Worm (Caenorhabditis elegans) whole organism, L1 larva: ENCODE results near the gene Y41C4A.11.

ENCODE experiments used
- C04F5.9 ChIP-seq: sonication (generic microtip); optimal IDR thresholded peaks from 2 replicates; lab custom pipeline; 2016; ENCODE audit warnings: missing genetic modification characterization, missing compliant biosample characterization
- F16B12.6 ChIP-seq: fragments of 150-350 bp; optimal IDR thresholded peaks from 2 replicates; lab custom pipeline; 2014; ENCODE audit warnings: missing biosample characterization, missing genetic modification characterization
- Y116A8C.19 ChIP-seq: sonication (generic microtip); optimal IDR thresholded peaks from 2 replicates; lab custom pipeline; 2016; ENCODE audit warnings: missing compliant biosample characterization, missing genetic modification characterization, borderline replicate concordance
- aly-2 ChIP-seq: fragments of 150-350 bp; optimal IDR thresholded peaks from 2 replicates; lab custom pipeline; 2014; ENCODE audit warnings: missing biosample characterization, missing genetic modification characterization
- blmp-1 ChIP-seq: fragments of 150-350 bp; optimal IDR thresholded peaks from 2 replicates; lab custom pipeline; 2014; ENCODE audit warnings: missing biosample characterization, missing genetic modification characterization
- ceh-8 ChIP-seq: fragments of 200-800 bp; sonication (Bioruptor generic); optimal IDR thresholded peaks from 2 replicates; lab custom pipeline; 2018; ENCODE audit warnings: mild to moderate bottlenecking, missing genetic modification characterization, moderate library complexity, missing compliant biosample characterization
- ceh-82 ChIP-seq, 3 experiments: fragments of 150-350 bp in 1 of 3; sonication (generic microtip) in 2 of 3; optimal IDR thresholded peaks; 2 replicates each; lab custom pipeline; 2014 to 2017; ENCODE audit warnings: missing biosample characterization in 3 of 3, missing genetic modification characterization in 3 of 3
- ceh-90 ChIP-seq: sonication (generic microtip); optimal IDR thresholded peaks from 2 replicates; lab custom pipeline; 2016; ENCODE audit warnings: missing genetic modification characterization, missing compliant biosample characterization
- ces-1 ChIP-seq: fragments of 150-350 bp; optimal IDR thresholded peaks from 2 replicates; lab custom pipeline; 2014; ENCODE audit warnings: missing biosample characterization, missing genetic modification reagents, missing genetic modification characterization
- dpl-1 ChIP-seq, 3 experiments: fragments of 150-350 bp in 2 of 3; sonication (generic microtip) in 1 of 3; optimal IDR thresholded peaks; 2 replicates each; lab custom pipeline; 2014 to 2017; ENCODE audit warnings: missing biosample characterization in 3 of 3, missing genetic modification characterization in 3 of 3, missing genetic modification reagents in 3 of 3
- efl-1 ChIP-seq, 4 experiments: fragments of 150-350 bp; optimal IDR thresholded peaks in 3 of 4; peaks in 1 of 4; 1 replicate in 1 of 4; 2 replicates in 3 of 4; lab custom pipeline; 2014; ENCODE audit warnings: missing biosample characterization in 2 of 4, missing genetic modification characterization in 2 of 4, missing genetic modification reagents in 2 of 4
- egl-13 ChIP-seq: sonication (generic microtip); optimal IDR thresholded peaks from 2 replicates; lab custom pipeline; 2016; ENCODE audit warnings: missing genotype, missing genetic modification reagents, missing genetic modification characterization, missing compliant biosample characterization
- egl-27 ChIP-seq, 2 experiments: fragments of 150-350 bp in 1 of 2; sonication (generic microtip); optimal IDR thresholded peaks; 3 replicates each; lab custom pipeline; 2017 to 2018; ENCODE audit warnings: missing biosample characterization in 2 of 2, missing genetic modification characterization in 2 of 2, missing genetic modification reagents in 2 of 2
- elt-2 ChIP-seq: sonication (generic microtip); optimal IDR thresholded peaks from 2 replicates; lab custom pipeline; 2016; ENCODE audit warnings: missing genetic modification characterization, mild to moderate bottlenecking, inconsistent platforms, missing compliant biosample characterization, missing genetic modification reagents
- fkh-4 ChIP-seq: sonication (generic microtip); optimal IDR thresholded peaks from 2 replicates; lab custom pipeline; 2016; ENCODE audit warnings: missing compliant biosample characterization, missing genetic modification characterization, borderline replicate concordance
- fkh-8 ChIP-seq: sonication (generic microtip); optimal IDR thresholded peaks from 2 replicates; lab custom pipeline; 2016; ENCODE audit warnings: mild to moderate bottlenecking, missing genetic modification characterization, missing compliant biosample characterization
- grh-1 ChIP-seq: fragments of 200-800 bp; sonication (Bioruptor generic); IDR thresholded peaks from 2 replicates; pipeline ENCODE4 v1.3.6; 2022; ENCODE audit warnings: missing genetic modification reagents, missing genetic modification characterization, missing compliant biosample characterization
- hlh-17 ChIP-seq: fragments of 200-800 bp; sonication (Bioruptor generic); optimal IDR thresholded peaks from 2 replicates; lab custom pipeline; 2018; ENCODE audit warnings: missing genetic modification characterization, mild to moderate bottlenecking, missing compliant biosample characterization, moderate library complexity, borderline replicate concordance
- hlh-4 ChIP-seq: sonication (generic microtip); optimal IDR thresholded peaks from 2 replicates; lab custom pipeline; 2016; ENCODE audit warnings: mild to moderate bottlenecking, missing genetic modification characterization, missing compliant biosample characterization
- irx-1 ChIP-seq: sonication (generic microtip); optimal IDR thresholded peaks from 2 replicates; lab custom pipeline; 2016; ENCODE audit warnings: missing genetic modification characterization, missing compliant biosample characterization
- nhr-20 ChIP-seq: sonication (generic microtip); optimal IDR thresholded peaks from 2 replicates; lab custom pipeline; 2016; ENCODE audit warnings: mild to moderate bottlenecking, missing genetic modification characterization, missing compliant biosample characterization
- nhr-47 ChIP-seq: sonication (generic microtip); optimal IDR thresholded peaks from 2 replicates; lab custom pipeline; 2016; ENCODE audit warnings: mild to moderate bottlenecking, missing genetic modification characterization, moderate library complexity, missing compliant biosample characterization
- nhr-71 ChIP-seq: sonication (generic microtip); optimal IDR thresholded peaks from 2 replicates; lab custom pipeline; 2016; ENCODE audit warnings: mild to moderate bottlenecking, missing genetic modification characterization, moderate library complexity, missing compliant biosample characterization
- nhr-76 ChIP-seq: sonication (generic microtip); optimal IDR thresholded peaks from 2 replicates; lab custom pipeline; 2017; ENCODE audit warnings: missing biosample characterization, missing genetic modification characterization
- nhr-84 ChIP-seq: sonication (generic microtip); optimal IDR thresholded peaks from 2 replicates; lab custom pipeline; 2017; ENCODE audit warnings: missing biosample characterization, missing genetic modification characterization
- nhr-85 ChIP-seq: sonication (generic microtip); peaks from one replicate; lab custom pipeline; 2016; ENCODE audit warnings: missing genetic modification characterization, inconsistent platforms, missing compliant biosample characterization
- rnt-1 ChIP-seq: sonication (generic microtip); optimal IDR thresholded peaks from 2 replicates; lab custom pipeline; 2016; ENCODE audit warnings: mild to moderate bottlenecking, missing genetic modification characterization, moderate library complexity, missing compliant biosample characterization
- snpc-4 ChIP-seq: fragments of 150-350 bp; optimal IDR thresholded peaks from 2 replicates; lab custom pipeline; 2014; ENCODE audit warnings: missing biosample characterization, missing genetic modification characterization
- swsn-7 ChIP-seq: sonication (generic microtip); optimal IDR thresholded peaks from 2 replicates; lab custom pipeline; 2016; ENCODE audit warnings: missing genetic modification characterization, missing compliant biosample characterization

Gene Y41C4A.11

ce11 chrIII:11692380-11692779 is 27.3 kb upstream of the Y41C4A.11 start:
- TF ChIP-seq fkh-4 (tag; lab: Kevin White, UChicago) (no peak), nhr-85 (peak; percentile 48), fkh-8 (tag; lab: Kevin White, UChicago) (peak; percentile 10)

- TF ChIP-seq nhr-71 (tag; lab: Kevin White, UChicago) (peak; percentile 12), nhr-20 (no peak), irx-1 (tag; lab: Kevin White, UChicago) (no peak), swsn-7 (tag; lab: Kevin White, UChicago) (no peak), efl-1 (optimal IDR thresholded peaks at IDR 0.05; lab: Kevin White, UChicago) (no peak), efl-1 (GFP tag; optimal IDR thresholded peaks at IDR 0.05 in 1 of 2; lab: Kevin White, UChicago) (peak in 1 of 2 experiments; percentile 53), hlh-17 (GFP tag; lab: Kevin White, UChicago) (no peak), egl-27 (tag; optimal IDR thresholded peaks at IDR 0.05; lab: Kevin White, UChicago) (no peak)
- TF ChIP-seq, all 84 proteins: peak for 2
These were observed 25.1 kb upstream of the Y41C4A.11 start for ce11 chrIII:11694506-11694947.

DNA sequence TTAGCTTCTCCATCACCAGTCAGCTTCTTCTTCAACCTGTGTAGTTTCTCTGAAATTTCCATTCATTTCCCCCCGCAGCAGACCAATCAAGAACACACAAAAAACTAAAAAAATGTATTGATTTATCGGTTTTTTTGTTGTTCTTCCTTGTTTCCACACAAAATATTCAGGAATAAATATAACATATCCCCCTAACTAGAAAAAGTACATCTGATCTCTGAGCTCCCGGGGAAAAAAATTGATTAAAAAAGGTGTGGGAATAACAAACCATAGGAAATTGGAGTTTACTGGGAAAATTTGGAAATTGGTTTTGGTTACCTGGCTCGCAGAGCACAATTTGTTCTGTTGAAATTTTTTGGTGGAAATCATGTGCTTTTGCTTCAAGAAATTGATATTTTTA is 24.7 kb upstream of the Y41C4A.11 start, which contains the start of gene Y41C4A.22:
TSS of gene Y41C4A.22 (plus strand) at position 301 of the 400 bp plus-strand sequence.
- TF ChIP-seq nhr-47 (tag; lab: Kevin White, UChicago) (peak; percentile 7), ces-1 (GFP tag; lab: Kevin White, UChicago) (no peak), ceh-90 (tag; lab: Kevin White, UChicago) (no peak), grh-1 (GFP tag; lab: Robert Waterston, UW) (peak; percentile 26; the same call in 1 of the 2 replicates), swsn-7 (tag; lab: Kevin White, UChicago) (no peak), nhr-71 (tag; lab: Kevin White, UChicago) (peak; percentile 14), elt-2 (tag; lab: Kevin White, UChicago) (no peak), ceh-82 (tag; optimal IDR thresholded peaks at IDR 0.05; lab: Kevin White, UChicago) (no peak), fkh-8 (tag; lab: Kevin White, UChicago) (peak; percentile 50)

- TF ChIP-seq ceh-8 (GFP tag; lab: Kevin White, UChicago) (no peak), fkh-8 (tag; lab: Kevin White, UChicago) (peak; percentile 35)
These were observed 23.4 kb upstream of the Y41C4A.11 start, which contains the start of gene Y41C4A.6 for ce11 chrIII:11696273-11696672. Y41C4A.6 (plus strand) TSS chrIII:11696573.

- TF ChIP-seq nhr-76 (tag; lab: Kevin White, UChicago) (no peak), aly-2 (tag; lab: Kevin White, UChicago) (no peak), nhr-84 (no peak), egl-27 (tag; optimal IDR thresholded peaks at IDR 0.05; lab: Kevin White, UChicago) (no peak), swsn-7 (tag; lab: Kevin White, UChicago) (no peak), rnt-1 (no peak), C04F5.9 (tag; lab: Kevin White, UChicago) (no peak), F16B12.6 (tag; lab: Kevin White, UChicago) (no peak), hlh-4 (tag; lab: Kevin White, UChicago) (no peak), blmp-1 (tag; lab: Kevin White, UChicago) (no peak), snpc-4 (no peak)
- TF ChIP-seq, all 84 proteins: peak for 0
These were observed 21.1 kb upstream of the Y41C4A.11 start, which contains the start of gene Y41C4A.7 for ce11 chrIII:11698569-11698968. Y41C4A.7 (plus strand) TSS chrIII:11698869.

DNA sequence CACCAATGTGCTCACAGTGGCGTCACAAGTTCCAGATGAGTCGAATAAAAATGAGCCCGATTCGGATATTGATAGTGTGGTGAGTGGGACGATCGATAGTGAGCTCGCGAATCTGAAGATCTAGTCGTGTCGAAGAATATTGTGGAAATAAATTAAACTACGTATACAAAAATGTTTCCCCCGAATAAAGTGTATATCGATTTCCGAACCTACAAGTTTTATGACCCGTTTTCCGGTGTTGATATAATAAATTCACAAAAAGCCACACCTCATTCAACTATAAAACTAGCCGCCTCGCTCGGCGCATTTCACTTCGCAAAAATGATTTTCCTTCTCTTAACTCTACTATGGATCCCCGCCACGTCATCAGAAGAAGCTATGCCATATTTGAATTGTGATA is 19.7 kb upstream of the Y41C4A.11 start, which contains the start of gene pqn-84:
TSS of gene pqn-84 (plus strand) at position 301 of the 400 bp plus-strand sequence.
- TF ChIP-seq egl-13 (tag; lab: Kevin White, UChicago) (no peak), efl-1 (optimal IDR thresholded peaks at IDR 0.05; lab: Kevin White, UChicago) (no peak), efl-1 (GFP tag; optimal IDR thresholded peaks at IDR 0.05 in 1 of 2; lab: Kevin White, UChicago) (peak in 1 of 2 experiments; percentile 53)

DNA sequence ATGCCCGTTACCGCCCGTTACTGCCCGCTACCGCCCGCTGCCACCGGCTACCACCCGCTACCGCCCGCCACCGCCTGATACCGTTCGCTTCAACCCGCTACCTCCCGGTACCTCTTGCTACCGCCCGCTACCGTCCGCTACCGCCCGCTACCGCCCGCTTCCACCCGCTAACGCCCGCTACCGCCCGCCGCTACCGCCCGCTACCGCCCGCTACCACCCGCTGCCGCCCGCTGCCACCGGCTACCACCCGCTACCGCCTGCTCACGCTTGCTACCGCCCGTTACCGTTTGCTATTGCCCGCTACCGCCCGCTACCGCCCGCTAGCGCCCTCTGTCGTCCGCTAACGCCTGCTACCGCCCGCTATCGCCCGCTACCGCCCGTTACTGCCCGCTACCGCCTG is 17.8 kb upstream of the Y41C4A.11 start:
- no peak for TF ChIP-seq dpl-1 (GFP tag; optimal IDR thresholded peaks at IDR 0.05; lab: Kevin White, UChicago)
- peak; percentile 77 for TF ChIP-seq ceh-8 (GFP tag; lab: Kevin White, UChicago)
- TF ChIP-seq ceh-82 (tag; optimal IDR thresholded peaks at IDR 0.05; lab: Kevin White, UChicago), result no peak
- no peak for TF ChIP-seq Y116A8C.19 (tag; lab: Kevin White, UChicago)
